Worm (Caenorhabditis elegans): Measurements from ENCODE around the gene mms-19.

DNA sequence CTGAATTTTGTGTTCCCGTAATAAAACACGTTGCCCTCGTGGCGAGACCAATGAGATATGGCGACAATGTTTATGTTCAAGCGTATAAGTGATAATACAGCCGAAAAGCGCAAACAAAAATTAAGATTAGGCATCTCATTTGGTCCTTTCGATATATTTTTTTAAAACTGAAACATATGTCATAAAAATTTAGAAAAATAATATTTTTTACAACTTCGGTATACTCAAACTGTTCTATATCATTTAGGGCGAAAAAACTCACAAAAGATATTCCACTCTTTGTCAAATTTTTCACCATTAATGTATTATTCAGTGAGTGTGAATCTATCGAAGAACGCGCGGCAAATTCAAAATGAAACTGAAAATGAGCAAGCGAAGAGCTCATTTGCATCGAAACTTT, 24.4 kb downstream of the mms-19 start, which contains the start of gene cft-1:
- TF ChIP-seq mes-2 (tag; optimal IDR thresholded peaks at IDR 0.05; ENCODE audit: poor library complexity, severe bottlenecking) (no peak), jun-1 (tag; optimal IDR thresholded peaks at IDR 0.05) (no peak), nhr-42 (GFP tag; IDR thresholded peaks at IDR 0.05) (no peak), mdl-1 (tag; optimal IDR thresholded peaks at IDR 0.05) (no peak), mep-1 (tag; optimal IDR thresholded peaks at IDR 0.05) (no peak), snpc-4 (tag; optimal IDR thresholded peaks at IDR 0.05) (no peak), lin-13 (GFP tag; optimal IDR thresholded peaks at IDR 0.05) (no peak)

Data from whole organism, L4 larva.